Worm (Caenorhabditis elegans) whole organism, young adult: ENCODE results near the gene spig-9.

Experiments
- attf-3 ChIP-seq: fragments of 200-800 bp; sonication (Bioruptor generic); conservative IDR thresholded peaks from 2 replicates; pipeline ENCODE4 v1.3.6; 2022; ENCODE audit warnings: missing genetic modification reagents, missing genetic modification characterization, missing compliant biosample characterization
- attf-6 ChIP-seq: fragments of 200-800 bp; sonication (Bioruptor generic); IDR thresholded peaks from 2 replicates; pipeline ENCODE4 v1.3.6; 2022; ENCODE audit warnings: missing genetic modification reagents, missing genetic modification characterization, missing compliant biosample characterization
- ceh-58 ChIP-seq: fragments of 200-800 bp; sonication (Bioruptor generic); IDR thresholded peaks from 2 replicates; pipeline ENCODE4 v1.3.6; 2022; ENCODE audit warnings: missing genetic modification characterization, missing compliant biosample characterization
- efl-1 ChIP-seq: fragments of 150-350 bp; optimal IDR thresholded peaks from 2 replicates; lab custom pipeline; 2014; ENCODE audit warnings: missing biosample characterization, missing genetic modification reagents, missing genetic modification characterization
- fkh-3 ChIP-seq: sonication (generic microtip); optimal IDR thresholded peaks from 2 replicates; lab custom pipeline; 2016; ENCODE audit warnings: mild to moderate bottlenecking, missing genetic modification characterization, missing compliant biosample characterization
- him-1 ChIP-seq: sonication (generic microtip); optimal IDR thresholded peaks from 2 replicates; lab custom pipeline; 2016; ENCODE audit warnings: missing genotype, missing genetic modification reagents, missing genetic modification characterization, missing compliant biosample characterization

ce11 chrV:13654394-13654792 lies 42.7 kb upstream of the spig-9 start:
- TF ChIP-seq ceh-58 (GFP tag; lab: Robert Waterston, UW) (no peak), attf-3 (GFP tag; lab: Robert Waterston, UW) (no peak), efl-1 (GFP tag; lab: Kevin White, UChicago) (no peak), him-1 (no peak), fkh-3 (tag; lab: Kevin White, UChicago) (no peak), attf-6 (GFP tag; lab: Robert Waterston, UW) (no peak)
